Worm (Caenorhabditis elegans): ENCODE measurements around the gene exo-1.

The exo-1 gene

DNA sequence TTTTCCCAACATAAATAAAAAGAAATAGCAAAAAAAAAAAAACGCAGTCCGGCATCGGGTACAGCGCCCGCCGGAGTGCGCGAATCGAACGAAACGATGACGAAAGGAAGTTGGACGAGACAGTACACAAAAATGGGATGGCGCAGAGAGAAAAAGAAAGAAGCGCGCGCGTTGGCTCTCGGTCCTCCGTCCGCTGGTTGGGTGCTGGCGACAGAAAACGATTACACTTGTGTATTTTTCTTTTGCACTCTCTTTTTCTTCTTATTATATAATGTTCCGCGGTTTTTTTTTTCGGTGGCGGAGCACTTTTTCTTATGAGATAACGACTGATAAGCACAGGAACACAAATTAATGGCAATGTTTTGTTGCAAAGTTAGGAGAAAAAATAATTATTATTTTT is 46.1 kb upstream of the exo-1 start (continued):
- TF ChIP-seq ceh-88 (GFP tag; IDR thresholded peaks at IDR 0.05) (no peak), Y116A8C.19 (tag; optimal IDR thresholded peaks at IDR 0.05; ENCODE audit: borderline replicate concordance) (no peak), snpc-4 (tag; optimal IDR thresholded peaks at IDR 0.05) (no peak), hlh-4 (tag; optimal IDR thresholded peaks at IDR 0.05) (no peak), nhr-20 (tag; optimal IDR thresholded peaks at IDR 0.05) (peak; percentile 39), rnt-1 (tag; optimal IDR thresholded peaks at IDR 0.05) (no peak), aha-1 (tag; optimal IDR thresholded peaks at IDR 0.05) (no peak), nhr-84 (tag; optimal IDR thresholded peaks at IDR 0.05) (no peak), tlp-1 (tag; optimal IDR thresholded peaks at IDR 0.05) (no peak), jun-1 (tag; optimal IDR thresholded peaks at IDR 0.05) (no peak), efl-1 (optimal IDR thresholded peaks at IDR 0.05) (peak; percentile 20 to 47), efl-1 (GFP tag; optimal IDR thresholded peaks at IDR 0.05 in 1 of 2) (peak; percentile 21 to 93), zip-4 (GFP tag; optimal IDR thresholded peaks at IDR 0.05) (no peak), nhr-11 (tag; optimal IDR thresholded peaks at IDR 0.05) (no peak), nhr-90 (tag; optimal IDR thresholded peaks at IDR 0.05; ENCODE audit: poor library complexity) (peak; percentile 45), lin-14 (GFP tag; optimal IDR thresholded peaks at IDR 0.05) (peak; percentile 92), unc-62 (GFP tag; optimal IDR thresholded peaks at IDR 0.05) (no peak), pax-3 (tag; optimal IDR thresholded peaks at IDR 0.05) (no peak), grh-1 (GFP tag; IDR thresholded peaks at IDR 0.05) (no peak), xbp-1 (tag; optimal IDR thresholded peaks at IDR 0.05) (peak; percentile 52)

DNA sequence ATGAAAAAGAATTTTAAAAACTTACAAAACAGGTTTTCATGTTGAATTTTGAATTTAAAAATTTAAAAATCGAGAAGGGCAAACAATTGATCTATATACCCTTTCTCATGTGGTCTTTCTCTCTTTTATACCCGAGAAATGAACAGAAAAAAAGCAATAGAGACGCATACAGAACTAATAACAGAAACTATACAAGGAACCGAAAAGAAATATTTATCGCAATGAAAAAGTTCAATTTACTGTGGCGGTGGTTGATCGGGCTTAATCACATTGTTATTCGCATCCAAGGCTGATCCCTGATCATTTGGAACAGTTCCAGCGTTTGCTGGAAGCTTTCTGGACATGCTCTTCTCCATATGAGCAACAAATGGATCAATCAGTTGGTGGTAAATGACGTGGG is 45.1 kb upstream of the exo-1 start, which contains the start of gene T03F6.10:
T03F6.10 (minus strand) TSS at position 101 of the 400 bp plus-strand sequence.
- TF ChIP-seq ceh-8 (GFP tag; optimal IDR thresholded peaks at IDR 0.05) (no peak), efl-1 (optimal IDR thresholded peaks at IDR 0.05) (no peak), efl-1 (GFP tag; optimal IDR thresholded peaks at IDR 0.05 in 1 of 2) (peak in 1 of 2 experiments; percentile 21), fkh-4 (tag; optimal IDR thresholded peaks at IDR 0.05; ENCODE audit: borderline replicate concordance) (no peak), ztf-11 (tag; optimal IDR thresholded peaks at IDR 0.05) (no peak), nhr-20 (tag; optimal IDR thresholded peaks at IDR 0.05) (no peak), ets-5 (GFP tag; IDR thresholded peaks at IDR 0.05) (no peak), tlp-1 (tag; optimal IDR thresholded peaks at IDR 0.05) (no peak)

DNA sequence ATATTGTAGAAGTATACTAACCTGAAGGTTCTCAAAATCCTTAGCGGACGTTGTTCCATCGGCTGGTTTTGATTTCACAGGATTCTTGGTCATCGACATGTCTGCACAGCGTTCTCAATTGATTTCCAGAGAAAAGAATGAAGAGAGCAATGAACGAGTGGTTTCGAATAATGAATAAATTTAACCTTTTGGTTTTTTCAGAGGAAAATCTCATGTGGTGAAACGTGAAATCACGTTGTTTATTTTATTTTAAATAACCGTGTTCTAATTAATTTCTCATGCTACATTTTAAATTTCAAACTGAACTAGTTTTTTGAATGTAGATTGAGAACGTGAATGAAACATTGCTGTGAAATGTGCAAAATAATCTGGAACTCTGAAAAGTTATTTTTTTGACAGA is 43.1 kb upstream of the exo-1 start, which contains the start of gene T03F6.6:
T03F6.6 (minus strand) TSS at position 101 of the 400 bp plus-strand sequence.
- TF ChIP-seq grh-1 (GFP tag; IDR thresholded peaks at IDR 0.05) (no peak), zag-1 (tag; optimal IDR thresholded peaks at IDR 0.05) (no peak), unc-98 (GFP tag; IDR thresholded peaks at IDR 0.05) (no peak), nhr-71 (tag; optimal IDR thresholded peaks at IDR 0.05) (no peak), aly-2 (tag; optimal IDR thresholded peaks at IDR 0.05) (no peak), ceh-63 (GFP tag; optimal IDR thresholded peaks at IDR 0.05) (no peak), ceh-8 (GFP tag; optimal IDR thresholded peaks at IDR 0.05) (no peak), mef-2 (tag; optimal IDR thresholded peaks at IDR 0.05) (no peak)

- TF ChIP-seq nhr-85 (tag): peak; percentile 84
- TF ChIP-seq snpc-4 (tag; optimal IDR thresholded peaks at IDR 0.05): no peak
- peak; percentile 12 for TF ChIP-seq lin-14 (GFP tag; optimal IDR thresholded peaks at IDR 0.05)
- TF ChIP-seq nhr-71 (tag; optimal IDR thresholded peaks at IDR 0.05): peak; percentile 2
These were observed 42.4 kb upstream of the exo-1 start for ce11 chrIII:13380881-13381280.

- peak; percentile 31 for TF ChIP-seq lin-14 (GFP tag; optimal IDR thresholded peaks at IDR 0.05)
- peak; percentile 76 for TF ChIP-seq blmp-1 (tag; optimal IDR thresholded peaks at IDR 0.05)
- TF ChIP-seq aly-2 (tag; optimal IDR thresholded peaks at IDR 0.05): no peak
These were observed 41.6 kb upstream of the exo-1 start for ce11 chrIII:13381684-13382083.

DNA sequence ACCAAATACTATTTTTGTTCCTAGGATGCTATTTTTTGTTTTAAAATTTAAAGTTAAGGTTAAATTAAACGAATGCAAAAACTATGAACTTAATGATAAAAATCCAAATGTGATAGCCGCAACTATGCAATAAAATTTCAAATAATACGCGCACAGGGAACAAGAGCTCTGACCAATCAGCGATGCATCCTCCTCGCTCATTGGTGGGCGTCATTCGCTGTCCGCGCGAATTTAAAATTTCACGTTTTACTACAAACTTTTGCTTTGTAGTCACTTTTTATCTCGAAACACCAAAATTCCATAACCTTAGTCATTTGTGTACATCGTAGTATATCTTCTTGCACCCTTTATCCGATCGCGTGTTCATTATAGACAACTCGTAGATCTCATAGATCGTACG is 40.2 kb upstream of the exo-1 start:
- TF ChIP-seq xbp-1 (tag; optimal IDR thresholded peaks at IDR 0.05) (peak; percentile 57), efl-1 (optimal IDR thresholded peaks at IDR 0.05) (no peak), efl-1 (GFP tag; optimal IDR thresholded peaks at IDR 0.05 in 1 of 2) (peak in 1 of 2 experiments; percentile 7), ces-1 (GFP tag; optimal IDR thresholded peaks at IDR 0.05) (no peak)
